Worm (Caenorhabditis elegans) whole organism, L4 larva: ENCODE data around the gene C24D10.49.
A peak's percentile ranks its signal among the peaks of the same experiment; 100 is the strongest.

Experiments
- F44E2.7 ChIP-seq: fragments of 200-800 bp; sonication (Bioruptor generic); IDR thresholded peaks from 2 replicates; pipeline ENCODE4 v2.1.2; 2022; ENCODE audit warnings: missing genetic modification characterization, missing compliant biosample characterization
- F49E8.2 ChIP-seq: sonication (generic microtip); optimal IDR thresholded peaks from 2 replicates; lab custom pipeline; 2016; ENCODE audit warnings: missing compliant biosample characterization, mild to moderate bottlenecking, missing genetic modification characterization, borderline replicate concordance
- T20F7.1 ChIP-seq: fragments of 200-800 bp; sonication (Bioruptor generic); optimal IDR thresholded peaks from 2 replicates; lab custom pipeline; 2018; ENCODE audit warnings: mild to moderate bottlenecking, missing genetic modification characterization, missing compliant biosample characterization
- Y105C5A.15 ChIP-seq: fragments of 200-800 bp; sonication (Bioruptor generic); IDR thresholded peaks from 2 replicates; pipeline ENCODE4 v1.3.6; 2022; ENCODE audit warnings: missing genetic modification characterization, missing compliant biosample characterization
- aha-1 ChIP-seq: fragments of 150-350 bp; peaks from one replicate; lab custom pipeline; 2014; ENCODE audit warnings: missing biosample characterization, missing genetic modification characterization
- ceh-20 ChIP-seq: fragments of 200-800 bp; sonication (Bioruptor generic); IDR thresholded peaks from 2 replicates; pipeline ENCODE4 v1.3.6; 2022; ENCODE audit warnings: missing genetic modification reagents, missing genetic modification characterization, missing compliant biosample characterization
- ceh-82 ChIP-seq: sonication (generic microtip); optimal IDR thresholded peaks from 2 replicates; lab custom pipeline; 2017; ENCODE audit warnings: missing biosample characterization, missing genetic modification characterization
- ces-1 ChIP-seq: fragments of 150-350 bp; sonication (generic microtip); optimal IDR thresholded peaks from 4 replicates; lab custom pipeline; 2014; ENCODE audit warnings: missing biosample characterization, missing genetic modification reagents, missing genetic modification characterization
- ctbp-1 ChIP-seq: fragments of 200-800 bp; sonication (Bioruptor generic); IDR thresholded peaks from 2 replicates; pipeline ENCODE4 v1.3.6; 2022; ENCODE audit warnings: missing genetic modification reagents, missing genetic modification characterization, missing compliant biosample characterization
- daf-16 ChIP-seq, 3 experiments: sonication (generic microtip); optimal IDR thresholded peaks; 2 replicates each; lab custom pipeline; 2016 to 2017; ENCODE audit warnings: missing genetic modification characterization in 3 of 3, missing genetic modification reagents in 3 of 3, mild to moderate bottlenecking in 2 of 3, missing compliant biosample characterization in 2 of 3, missing biosample characterization in 1 of 3, moderate library complexity in 1 of 3
- egl-27 ChIP-seq: sonication (generic microtip); optimal IDR thresholded peaks from 3 replicates; lab custom pipeline; 2017; ENCODE audit warnings: missing biosample characterization, missing genetic modification reagents, missing genetic modification characterization
- egl-43 ChIP-seq: fragments of 200-800 bp; sonication (Bioruptor generic); IDR thresholded peaks from 2 replicates; pipeline ENCODE4 v1.3.6; 2022; ENCODE audit warnings: missing genetic modification reagents, missing genetic modification characterization, missing compliant biosample characterization
- fkh-10 ChIP-seq: fragments of 150-350 bp; optimal IDR thresholded peaks from 2 replicates; lab custom pipeline; 2014; ENCODE audit warnings: missing biosample characterization, missing genetic modification reagents, missing genetic modification characterization
- hif-1 ChIP-seq, 2 experiments: sonication (generic microtip); optimal IDR thresholded peaks; 2 replicates each; lab custom pipeline; 2016 to 2017; ENCODE audit warnings: missing compliant biosample characterization in 2 of 2, missing genetic modification characterization in 2 of 2, missing genetic modification reagents in 2 of 2, missing genotype in 2 of 2, mild to moderate bottlenecking in 1 of 2
- hlh-11 ChIP-seq: fragments of 200-800 bp; sonication (Bioruptor generic); optimal IDR thresholded peaks from 2 replicates; lab custom pipeline; 2018; ENCODE audit warnings: mild to moderate bottlenecking, missing genetic modification characterization, missing compliant biosample characterization
- lin-1 ChIP-seq: fragments of 200-800 bp; sonication (Bioruptor generic); IDR thresholded peaks from 2 replicates; pipeline ENCODE4 v1.3.6; 2022; ENCODE audit warnings: missing genetic modification reagents, missing genetic modification characterization, missing compliant biosample characterization
- lin-15B ChIP-seq: fragments of 150-350 bp; sonication (generic microtip); optimal IDR thresholded peaks from 3 replicates; lab custom pipeline; 2014; ENCODE audit warnings: missing biosample characterization, missing genetic modification characterization
- lsy-2 ChIP-seq, 2 experiments: fragments of 150-350 bp in 1 of 2; sonication (generic microtip) in 1 of 2; optimal IDR thresholded peaks; 2 replicates each; lab custom pipeline; 2014 to 2017; ENCODE audit warnings: missing biosample characterization in 2 of 2, missing genetic modification characterization in 2 of 2
- madf-5 ChIP-seq, 2 experiments: fragments of 200-800 bp; sonication (Bioruptor generic); IDR thresholded peaks; 2 replicates each; pipeline ENCODE4 v1.3.6; 2022; ENCODE audit warnings: missing compliant biosample characterization in 2 of 2, missing genetic modification characterization in 2 of 2
- mdl-1 ChIP-seq, 2 experiments: fragments of 150-350 bp in 1 of 2; sonication (generic microtip) in 1 of 2; optimal IDR thresholded peaks; 2 replicates each; lab custom pipeline; 2014 to 2017; ENCODE audit warnings: missing biosample characterization in 2 of 2, missing genetic modification characterization in 2 of 2
- mes-2 ChIP-seq: sonication (generic microtip); optimal IDR thresholded peaks from 2 replicates; lab custom pipeline; 2016; ENCODE audit warnings: missing genotype, mild to moderate bottlenecking, missing genetic modification characterization, missing compliant biosample characterization; ENCODE audit not compliant: poor library complexity, severe bottlenecking
- mxl-2 ChIP-seq: fragments of 200-800 bp; sonication (Bioruptor generic); conservative IDR thresholded peaks from 2 replicates; pipeline ENCODE4 v1.3.6; 2022; ENCODE audit warnings: missing genetic modification reagents, missing genetic modification characterization, missing compliant biosample characterization
- mxl-3 ChIP-seq: fragments of 200-800 bp; sonication (Bioruptor generic); optimal IDR thresholded peaks from 2 replicates; lab custom pipeline; 2018; ENCODE audit warnings: mild to moderate bottlenecking, missing genetic modification characterization, missing compliant biosample characterization
- nhr-10 ChIP-seq: fragments of 150-350 bp; optimal IDR thresholded peaks from 2 replicates; lab custom pipeline; 2014; ENCODE audit warnings: missing biosample characterization, missing genetic modification characterization
- nhr-237 ChIP-seq: sonication (generic microtip); optimal IDR thresholded peaks from 2 replicates; lab custom pipeline; 2017; ENCODE audit warnings: missing biosample characterization, missing genetic modification characterization
- nhr-28 ChIP-seq: fragments of 150-350 bp; optimal IDR thresholded peaks from 2 replicates; lab custom pipeline; 2014; ENCODE audit warnings: missing biosample characterization, missing genetic modification characterization
- nhr-41 ChIP-seq: fragments of 200-800 bp; sonication (Bioruptor generic); IDR thresholded peaks from 2 replicates; pipeline ENCODE4 v1.3.6; 2022; ENCODE audit warnings: missing genetic modification reagents, missing genetic modification characterization, missing compliant biosample characterization
- nhr-42 ChIP-seq: fragments of 200-800 bp; sonication (Bioruptor generic); IDR thresholded peaks from 2 replicates; pipeline ENCODE4 v1.3.6; 2022; ENCODE audit warnings: missing genetic modification characterization, missing compliant biosample characterization
- nhr-76 ChIP-seq: fragments of 150-350 bp; optimal IDR thresholded peaks from 2 replicates; lab custom pipeline; 2014; ENCODE audit warnings: missing biosample characterization, missing genetic modification characterization
- nhr-77 ChIP-seq: fragments of 150-350 bp; optimal IDR thresholded peaks from 2 replicates; lab custom pipeline; 2014; ENCODE audit warnings: missing biosample characterization, missing genetic modification characterization
- pqm-1 ChIP-seq: sonication (generic microtip); optimal IDR thresholded peaks from 2 replicates; lab custom pipeline; 2017; ENCODE audit warnings: missing biosample characterization, missing genetic modification characterization
- saeg-2 ChIP-seq: fragments of 200-800 bp; sonication (Bioruptor generic); IDR thresholded peaks from 2 replicates; pipeline ENCODE4 v1.3.6; 2022; ENCODE audit warnings: missing genetic modification reagents, missing genetic modification characterization, missing compliant biosample characterization
- set-16 ChIP-seq: fragments of 200-800 bp; sonication (Bioruptor generic); IDR thresholded peaks from 2 replicates; pipeline ENCODE4 v1.3.6; 2022; ENCODE audit warnings: missing genetic modification reagents, missing genetic modification characterization, missing compliant biosample characterization
- spr-1 ChIP-seq: sonication (generic microtip); optimal IDR thresholded peaks from 2 replicates; lab custom pipeline; 2016; ENCODE audit warnings: mild to moderate bottlenecking, missing genetic modification characterization, missing compliant biosample characterization
- spr-3 ChIP-seq: fragments of 200-800 bp; sonication (Bioruptor generic); optimal IDR thresholded peaks from 2 replicates; lab custom pipeline; 2018; ENCODE audit warnings: mild to moderate bottlenecking, missing genetic modification characterization, missing compliant biosample characterization
- tra-1 ChIP-seq: fragments of 200-800 bp; sonication (Bioruptor generic); IDR thresholded peaks from 2 replicates; pipeline ENCODE4 v1.3.6; 2022; ENCODE audit warnings: missing genetic modification reagents, missing genetic modification characterization, missing compliant biosample characterization
- unc-62 ChIP-seq, 3 experiments: fragments of 150-350 bp in 1 of 3; sonication (generic microtip); optimal IDR thresholded peaks in 2 of 3; peaks in 1 of 3; 1 replicate in 1 of 3; 2 replicates in 2 of 3; lab custom pipeline; 2014 to 2017; ENCODE audit warnings: missing biosample characterization in 3 of 3, missing genetic modification characterization in 3 of 3, missing genetic modification reagents in 3 of 3, missing genotype in 1 of 3
- zag-1 ChIP-seq: fragments of 150-350 bp; optimal IDR thresholded peaks from 2 replicates; lab custom pipeline; 2014; ENCODE audit warnings: missing biosample characterization, missing genetic modification characterization
- zfp-2 ChIP-seq: sonication (generic microtip); optimal IDR thresholded peaks from 2 replicates; lab custom pipeline; 2016; ENCODE audit warnings: mild to moderate bottlenecking, missing genetic modification characterization, missing compliant biosample characterization
- zfp-3 ChIP-seq: fragments of 200-800 bp; sonication (Bioruptor generic); conservative IDR thresholded peaks from 2 replicates; pipeline ENCODE4 v1.3.6; 2022; ENCODE audit warnings: missing genetic modification reagents, missing genetic modification characterization, missing compliant biosample characterization
- zip-2 ChIP-seq: fragments of 150-350 bp; optimal IDR thresholded peaks from 2 replicates; lab custom pipeline; 2014; ENCODE audit warnings: missing biosample characterization, missing genetic modification characterization

The C24D10.49 gene

DNA sequence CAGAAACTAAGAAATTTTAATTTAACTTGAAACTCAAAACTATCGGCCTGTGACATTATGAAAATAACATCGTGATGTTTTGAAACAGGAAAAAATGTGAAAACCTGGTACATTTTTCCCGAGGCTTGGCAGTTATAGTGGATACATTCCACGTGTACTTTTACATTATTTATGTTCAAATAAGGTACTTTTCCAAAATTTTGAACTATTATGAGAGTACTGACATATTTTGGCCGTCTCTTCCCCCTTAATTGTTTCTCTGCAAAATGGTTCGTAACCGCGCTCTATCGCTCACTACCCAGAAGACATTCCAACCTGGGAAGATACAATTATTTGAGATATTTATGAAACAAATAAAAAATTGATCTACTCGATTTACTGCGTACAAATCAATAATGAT, 7.3 kb downstream of the C24D10.49 start, which contains the start of gene C24D10.5:
TSS of gene C24D10.5 (plus strand) at position 301 of the 400 bp plus-strand sequence.
- TF ChIP-seq nhr-237 (tag; lab: Kevin White, UChicago): no peak
- TF ChIP-seq mdl-1 (tag; optimal IDR thresholded peaks at IDR 0.05; lab: Kevin White, UChicago): no peak
- TF ChIP-seq spr-3 (GFP tag; lab: Kevin White, UChicago): no peak
- TF ChIP-seq daf-16 (GFP tag; optimal IDR thresholded peaks at IDR 0.05; lab: Kevin White, UChicago): no peak
- no peak for TF ChIP-seq daf-16 (tag; optimal IDR thresholded peaks at IDR 0.05; lab: Kevin White, UChicago)
- TF ChIP-seq egl-43 (GFP tag; lab: Robert Waterston, UW): no peak
- no peak for TF ChIP-seq Y105C5A.15

DNA sequence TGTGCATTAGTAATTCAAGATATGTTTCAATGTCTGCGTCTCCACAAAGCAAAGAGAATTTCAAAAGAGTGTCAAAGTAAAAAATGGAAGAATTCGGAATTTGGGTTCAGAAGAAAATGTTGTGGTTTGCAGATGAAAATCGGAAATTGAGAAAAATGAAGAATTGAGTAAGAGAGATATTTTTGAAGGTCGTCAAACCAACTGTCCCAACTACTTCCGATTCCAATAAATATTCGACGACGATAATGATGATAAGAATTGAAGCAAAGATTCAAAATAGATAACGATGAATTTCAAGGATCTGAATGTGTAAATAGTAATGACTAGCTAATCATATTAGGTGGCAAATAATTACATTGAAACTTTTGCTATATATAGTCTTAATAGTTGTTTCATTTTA, 17.2 kb downstream of the C24D10.49 start:
- TF ChIP-seq unc-62 (GFP tag; optimal IDR thresholded peaks at IDR 0.05 in 1 of 2; lab: Kevin White, UChicago): peak in 1 of 2 experiments; percentile 87
- TF ChIP-seq unc-62 (tag; optimal IDR thresholded peaks at IDR 0.05; lab: Kevin White, UChicago): no peak
- TF ChIP-seq mxl-2 (GFP tag; lab: Robert Waterston, UW): no peak
- TF ChIP-seq aha-1 (tag; lab: Kevin White, UChicago): peak; percentile 40
- TF ChIP-seq zag-1 (tag; lab: Kevin White, UChicago): no peak
- TF ChIP-seq, all 104 proteins: peak for 2

DNA sequence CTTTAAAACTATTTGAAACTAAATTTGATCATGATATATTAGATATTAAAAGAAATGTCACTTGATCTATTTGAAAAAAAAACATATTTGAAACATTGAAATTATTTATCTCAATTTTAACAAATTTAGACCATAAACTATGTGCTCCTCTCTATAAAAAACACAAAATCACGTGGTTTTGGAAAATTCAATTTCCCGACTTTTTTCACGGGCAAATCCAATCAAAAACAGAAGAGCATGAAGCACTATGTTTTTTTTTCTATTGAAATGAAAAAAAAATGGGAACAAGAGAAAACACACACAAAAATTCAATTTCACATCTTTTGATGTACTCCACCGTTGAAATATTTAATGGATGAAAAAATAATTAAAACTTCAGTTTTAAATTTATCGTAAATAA, 17.9 kb downstream of the C24D10.49 start:
- TF ChIP-seq F49E8.2 (tag; lab: Kevin White, UChicago) (no peak), ceh-82 (tag; lab: Kevin White, UChicago) (no peak), set-16 (GFP tag; lab: Robert Waterston, UW) (no peak), nhr-77 (no peak), fkh-10 (GFP tag; lab: Kevin White, UChicago) (peak; percentile 51), lsy-2 (tag; optimal IDR thresholded peaks at IDR 0.05; lab: Kevin White, UChicago) (peak in 1 of 2 experiments; percentile 14), ctbp-1 (GFP tag; lab: Robert Waterston, UW) (0 out of 2 replicates have a peak, but pooled peaks have one; percentile 22), egl-43 (GFP tag; lab: Robert Waterston, UW) (no peak), ces-1 (GFP tag; lab: Kevin White, UChicago) (peak; percentile 63)

DNA sequence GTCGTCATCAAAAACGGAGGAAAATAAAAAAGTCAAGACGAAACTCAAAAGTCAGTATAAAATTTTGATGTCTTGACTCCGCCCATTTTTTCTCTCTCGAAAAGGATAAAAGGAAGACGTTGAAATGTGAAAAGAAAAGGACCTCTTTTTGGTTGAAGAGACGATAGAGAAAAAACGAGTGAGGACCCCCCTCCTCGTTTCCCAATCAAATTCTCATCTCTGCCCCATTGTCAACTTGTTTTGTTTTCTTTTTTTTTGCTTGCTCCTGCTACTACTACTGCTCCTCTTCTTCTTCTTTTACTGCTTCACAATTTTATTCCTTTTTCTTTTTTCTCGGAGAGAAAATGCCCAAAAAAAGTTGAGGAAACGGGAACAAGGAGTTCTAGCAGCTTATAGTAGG, 19.3 kb downstream of the C24D10.49 start:
- TF ChIP-seq ctbp-1 (GFP tag; lab: Robert Waterston, UW) (0 out of 2 replicates have a peak, but pooled peaks have one; percentile 59), lsy-2 (tag; optimal IDR thresholded peaks at IDR 0.05; lab: Kevin White, UChicago) (peak in 1 of 2 experiments; percentile 24), T20F7.1 (GFP tag; lab: Kevin White, UChicago) (no peak), fkh-10 (GFP tag; lab: Kevin White, UChicago) (peak; percentile 95), nhr-76 (tag; lab: Kevin White, UChicago) (no peak), ces-1 (GFP tag; lab: Kevin White, UChicago) (peak; percentile 62)

DNA sequence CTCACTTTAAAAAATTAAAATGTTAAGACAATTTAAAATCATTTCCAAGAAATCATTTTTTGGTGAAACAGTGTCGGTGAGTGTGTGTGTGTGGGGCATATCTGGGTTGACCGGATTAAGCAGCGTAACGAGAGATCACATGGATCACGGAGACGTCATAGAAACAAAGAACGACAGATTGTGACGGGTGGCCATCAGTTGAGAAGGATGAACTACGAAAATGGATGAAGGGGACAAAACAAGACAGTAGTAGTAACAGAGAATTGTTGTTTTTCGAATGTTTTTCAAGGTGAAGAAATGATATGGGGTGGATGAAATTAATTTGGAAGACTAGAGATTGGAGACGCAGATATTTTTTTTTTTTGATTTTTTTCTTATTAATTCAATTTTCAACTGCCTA, 20.6 kb downstream of the C24D10.49 start:
- TF ChIP-seq hlh-11: no peak
- TF ChIP-seq mes-2 (tag; lab: Kevin White, UChicago): no peak
- TF ChIP-seq nhr-28: peak; percentile 35
- no peak for TF ChIP-seq ceh-20 (GFP tag; lab: Robert Waterston, UW)
- no peak for TF ChIP-seq madf-5 (GFP tag; IDR thresholded peaks at IDR 0.05; lab: Robert Waterston, UW)
- no peak for TF ChIP-seq F44E2.7 (GFP tag; lab: Robert Waterston, UW)
- no peak for TF ChIP-seq nhr-42 (GFP tag; lab: Robert Waterston, UW)
- no peak for TF ChIP-seq Y105C5A.15
- no peak for TF ChIP-seq mxl-3 (GFP tag; lab: Kevin White, UChicago)
- TF ChIP-seq lin-1: no peak
- no peak for TF ChIP-seq hif-1 (tag; optimal IDR thresholded peaks at IDR 0.05; lab: Kevin White, UChicago)
- TF ChIP-seq pqm-1 (tag; lab: Kevin White, UChicago): no peak
- no peak for TF ChIP-seq spr-3 (GFP tag; lab: Kevin White, UChicago)
- no peak for TF ChIP-seq zfp-2 (tag; lab: Kevin White, UChicago)
- TF ChIP-seq spr-1 (tag; lab: Kevin White, UChicago): no peak
- no peak for TF ChIP-seq mxl-2 (GFP tag; lab: Robert Waterston, UW)
- TF ChIP-seq lin-15B: no peak
- TF ChIP-seq saeg-2 (GFP tag; lab: Robert Waterston, UW): no peak
- no peak for TF ChIP-seq tra-1 (GFP tag; lab: Robert Waterston, UW)
- TF ChIP-seq zip-2: no peak
- no peak for TF ChIP-seq egl-27
- no peak for TF ChIP-seq nhr-10 (tag; lab: Kevin White, UChicago)
- TF ChIP-seq daf-16 (GFP tag; optimal IDR thresholded peaks at IDR 0.05; lab: Kevin White, UChicago): no peak
- no peak for TF ChIP-seq daf-16 (tag; optimal IDR thresholded peaks at IDR 0.05; lab: Kevin White, UChicago)
- TF ChIP-seq zfp-3 (GFP tag; lab: Robert Waterston, UW): no peak
- TF ChIP-seq mdl-1 (tag; optimal IDR thresholded peaks at IDR 0.05; lab: Kevin White, UChicago): peak in 1 of 2 experiments; percentile 11
- no peak for TF ChIP-seq nhr-41 (GFP tag; lab: Robert Waterston, UW)
